Worm (Caenorhabditis elegans): ENCODE results near the gene R10E12.2.

Gene R10E12.2

ce11 chrIII:9950244-9950643 lies 23.4 kb downstream of the R10E12.2 start, which contains the start of gene K03H1.13:
Gene K03H1.13 (minus strand): TSS chrIII:9950344.
- peak; percentile 49 for TF ChIP-seq ceh-48 (tag; optimal IDR thresholded peaks at IDR 0.05)
- no peak for TF ChIP-seq elt-4 (tag; optimal IDR thresholded peaks at IDR 0.05)
- TF ChIP-seq mec-3 (tag; optimal IDR thresholded peaks at IDR 0.05; ENCODE audit: borderline replicate concordance): no peak
- peak; percentile 52 for TF ChIP-seq unc-55 (GFP tag; optimal IDR thresholded peaks at IDR 0.05)

- no peak for TF ChIP-seq unc-3 (GFP tag; conservative IDR thresholded peaks at IDR 0.05)
- no peak for TF ChIP-seq unc-3 (tag; optimal IDR thresholded peaks at IDR 0.05)
- TF ChIP-seq madf-2 (tag; optimal IDR thresholded peaks at IDR 0.05): no peak
- no peak for TF ChIP-seq pha-4 (tag; optimal IDR thresholded peaks at IDR 0.05)
- no peak for TF ChIP-seq elt-2 (tag; optimal IDR thresholded peaks at IDR 0.05)
- no peak for TF ChIP-seq ama-1 (optimal IDR thresholded peaks at IDR 0.05)
- no peak for TF ChIP-seq tbx-7 (tag; optimal IDR thresholded peaks at IDR 0.05)
- no peak for TF ChIP-seq nhr-232 (tag; optimal IDR thresholded peaks at IDR 0.05)
- TF ChIP-seq ttx-3 (tag; optimal IDR thresholded peaks at IDR 0.05): no peak
- TF ChIP-seq sdc-2 (tag; optimal IDR thresholded peaks at IDR 0.05): no peak
- no peak for TF ChIP-seq ceh-22 (tag; optimal IDR thresholded peaks at IDR 0.05)
- no peak for TF ChIP-seq C38D4.7 (GFP tag; optimal IDR thresholded peaks at IDR 0.05)
- no peak for TF ChIP-seq nfya-1 (tag; optimal IDR thresholded peaks at IDR 0.05)
- TF ChIP-seq dmd-4 (tag; optimal IDR thresholded peaks at IDR 0.05; ENCODE audit: borderline replicate concordance): no peak
- TF ChIP-seq elt-4 (tag; optimal IDR thresholded peaks at IDR 0.05): no peak
- no peak for TF ChIP-seq hlh-30 (tag; optimal IDR thresholded peaks at IDR 0.05; ENCODE audit: insufficient read depth)
Observed at ce11 chrIII:9946806-9947419, 26.8 kb downstream of the R10E12.2 start, which contains the start of gene K03H1.7. Gene K03H1.7 (plus strand): TSS chrIII:9947405.

- TF ChIP-seq sdc-2 (tag; optimal IDR thresholded peaks at IDR 0.05) (no peak), ceh-45 (GFP tag; IDR thresholded peaks at IDR 0.05) (no peak), pha-4 (tag; optimal IDR thresholded peaks at IDR 0.05) (no peak), Y22D7AL.16 (tag; optimal IDR thresholded peaks at IDR 0.05) (no peak), elt-4 (tag; optimal IDR thresholded peaks at IDR 0.05) (no peak), nfya-1 (tag; optimal IDR thresholded peaks at IDR 0.05) (no peak), elt-2 (tag; optimal IDR thresholded peaks at IDR 0.05) (no peak), dmd-4 (tag; optimal IDR thresholded peaks at IDR 0.05; ENCODE audit: borderline replicate concordance) (no peak), fax-1 (tag; optimal IDR thresholded peaks at IDR 0.05) (no peak), zip-5 (tag; optimal IDR thresholded peaks at IDR 0.05) (no peak), ceh-19 (GFP tag; optimal IDR thresholded peaks at IDR 0.05) (no peak), pha-2 (tag; optimal IDR thresholded peaks at IDR 0.05) (no peak), C08G9.2 (tag; optimal IDR thresholded peaks at IDR 0.05) (no peak), hlh-15 (tag; optimal IDR thresholded peaks at IDR 0.05) (no peak)
Observed at ce11 chrIII:9944723-9945122, 28.9 kb downstream of the R10E12.2 start, which contains the start of gene gln-2. Gene gln-2 (minus strand): TSS chrIII:9944823.

ce11 chrIII:9941020-9941674 lies 32.5 kb downstream of the R10E12.2 start, which contains the start of the genes K03H1.9 and K03H1.12:
Gene K03H1.9 (minus strand): TSS chrIII:9941490.
Gene K03H1.12 (plus strand): TSS chrIII:9941624.
- TF ChIP-seq fkh-6 (tag; optimal IDR thresholded peaks at IDR 0.05) (no peak), ceh-9 (tag; optimal IDR thresholded peaks at IDR 0.05) (no peak), F13H6.1 (tag; optimal IDR thresholded peaks at IDR 0.05) (no peak), pqm-1 (tag; optimal IDR thresholded peaks at IDR 0.05) (no peak), gmeb-2 (tag; optimal IDR thresholded peaks at IDR 0.05) (no peak), ceh-24 (tag; optimal IDR thresholded peaks at IDR 0.05) (no peak), hlh-8 (tag; optimal IDR thresholded peaks at IDR 0.05) (no peak), madf-2 (tag; optimal IDR thresholded peaks at IDR 0.05) (no peak), ceh-2 (tag; optimal IDR thresholded peaks at IDR 0.05) (no peak), ets-4 (tag; optimal IDR thresholded peaks at IDR 0.05) (no peak), pha-2 (tag; optimal IDR thresholded peaks at IDR 0.05) (no peak), pax-1 (tag; optimal IDR thresholded peaks at IDR 0.05) (no peak), ceh-6 (GFP tag; optimal IDR thresholded peaks at IDR 0.05) (no peak), dmd-4 (tag; optimal IDR thresholded peaks at IDR 0.05; ENCODE audit: borderline replicate concordance) (no peak), sox-4 (tag; optimal IDR thresholded peaks at IDR 0.05) (no peak), hlh-13 (GFP tag; optimal IDR thresholded peaks at IDR 0.05) (no peak), ceh-14 (tag; optimal IDR thresholded peaks at IDR 0.05) (no peak)

Measured in whole organism, late embryonic.